Fruit fly (Drosophila melanogaster) whole organism: ENCODE data around the gene Irc.

Experiments
- CG8478 ChIP-seq: fragments of >200 bp; optimal IDR thresholded peaks from 2 replicates; lab custom pipeline; 2018; ENCODE audit warnings: inconsistent platforms
- Dll ChIP-seq: fragments of >200 bp; optimal IDR thresholded peaks from 2 replicates; lab custom pipeline; 2017
- EcR ChIP-seq, 2 experiments: fragments of >200 bp; optimal IDR thresholded peaks; 2 replicates each; lab custom pipeline; 2017; ENCODE audit warnings: missing biosample characterization in 2 of 2, missing genetic modification characterization in 2 of 2, missing genetic modification reagents in 2 of 2
- psq ChIP-seq: fragments of >200 bp; optimal IDR thresholded peaks from 2 replicates; lab custom pipeline; 2017

dm6 chr3R:16972575-16972974, 30.1 kb upstream of the Irc start:
- no peak for TF ChIP-seq EcR (GFP tag; optimal IDR thresholded peaks at IDR 0.05; lab: Kevin White, UChicago)
- TF ChIP-seq CG8478 (lab: Kevin White, UChicago) = no peak
- TF ChIP-seq psq (lab: Kevin White, UChicago) = no peak
- no peak for TF ChIP-seq Dll (lab: Kevin White, UChicago)
